Fruit fly (Drosophila melanogaster): ENCODE results near the gene S-Lap1.

S-Lap1 gene

dm6 chr3L:8600752-8601433, 16.1 kb upstream of the S-Lap1 start, which contains the start of the genes Nelf-E and RpL14 (continued):
- TF ChIP-seq Myb (GFP tag; optimal IDR thresholded peaks at IDR 0.05): peak; percentile 87
- TF ChIP-seq CG7786 (GFP tag; optimal IDR thresholded peaks at IDR 0.05): peak; percentile 91
- no peak for TF ChIP-seq inv (GFP tag; IDR thresholded peaks at IDR 0.05; ENCODE audit: partially characterized antibody)
- TF ChIP-seq da (GFP tag; optimal IDR thresholded peaks at IDR 0.05): peak; percentile 94
- no peak for TF ChIP-seq Sox100B (GFP tag; optimal IDR thresholded peaks at IDR 0.05)
- peak; percentile 96 for TF ChIP-seq BtbVII (GFP tag; optimal IDR thresholded peaks at IDR 0.05)
- peak; percentile 96 for TF ChIP-seq CG13296 (GFP tag; optimal IDR thresholded peaks at IDR 0.05)
- no peak for TF ChIP-seq yki (optimal IDR thresholded peaks at IDR 0.05)
- TF ChIP-seq CG1603 (tag; optimal IDR thresholded peaks at IDR 0.05): peak; percentile 98
- peak; percentile 83 for TF ChIP-seq CG13424 (tag; optimal IDR thresholded peaks at IDR 0.05)
- peak; percentile 100 for TF ChIP-seq CG10267 (tag; optimal IDR thresholded peaks at IDR 0.05)
- peak; percentile 58 for TF ChIP-seq CG31388 (GFP tag; optimal IDR thresholded peaks at IDR 0.05)
- peak; percentile 38 for TF ChIP-seq pros (GFP tag; optimal IDR thresholded peaks at IDR 0.05)
- peak; percentile 98 for TF ChIP-seq Dad (GFP tag; optimal IDR thresholded peaks at IDR 0.05)
- peak; percentile 85 for TF ChIP-seq Hr3 (GFP tag; optimal IDR thresholded peaks at IDR 0.05)
- TF ChIP-seq MESR4 (GFP tag; optimal IDR thresholded peaks at IDR 0.05): peak; percentile 100
- TF ChIP-seq fru (optimal IDR thresholded peaks at IDR 0.05): no peak
- peak; percentile 69 for TF ChIP-seq danr (GFP tag; IDR thresholded peaks at IDR 0.05)
- TF ChIP-seq lov (optimal IDR thresholded peaks at IDR 0.05): no peak
- peak; percentile 97 for TF ChIP-seq lov (GFP tag; IDR thresholded peaks at IDR 0.05)
- TF ChIP-seq Ada2b (GFP tag; IDR thresholded peaks at IDR 0.05): peak; percentile 74
- TF ChIP-seq pita (GFP tag; optimal IDR thresholded peaks at IDR 0.05): no peak
- peak; percentile 88 for TF ChIP-seq CG12155 (GFP tag; optimal IDR thresholded peaks at IDR 0.05)
- TF ChIP-seq Pdp1 (GFP tag; optimal IDR thresholded peaks at IDR 0.05): peak; percentile 86 to 93
- peak; percentile 100 for TF ChIP-seq phol (tag; optimal IDR thresholded peaks at IDR 0.05)
- TF ChIP-seq CG7372 (GFP tag; IDR thresholded peaks at IDR 0.05): peak; percentile 91
- peak; percentile 99 for TF ChIP-seq sens (GFP tag)
- TF ChIP-seq chm (GFP tag; IDR thresholded peaks at IDR 0.05): peak; percentile 96
- peak; percentile 82 for TF ChIP-seq Xrp1 (GFP tag; IDR thresholded peaks at IDR 0.05)
- no peak for TF ChIP-seq CG13123 (GFP tag; optimal IDR thresholded peaks at IDR 0.05)
- peak; percentile 92 for TF ChIP-seq Atf6 (GFP tag; IDR thresholded peaks at IDR 0.05)
- TF ChIP-seq nerfin-1 (tag; optimal IDR thresholded peaks at IDR 0.05): peak; percentile 92
- TF ChIP-seq Ets65A (GFP tag): peak; percentile 100
- TF ChIP-seq lbe (GFP tag; optimal IDR thresholded peaks at IDR 0.05): peak; percentile 90
- peak; percentile 97 for TF ChIP-seq CG12071 (GFP tag; optimal IDR thresholded peaks at IDR 0.05)
- TF ChIP-seq H2.0 (GFP tag; IDR thresholded peaks at IDR 0.05): peak; percentile 88
- peak; percentile 92 for TF ChIP-seq CG16863 (GFP tag; optimal IDR thresholded peaks at IDR 0.05)
- TF ChIP-seq Nf-YA (GFP tag; IDR thresholded peaks at IDR 0.05): peak; percentile 88
- peak; percentile 94 for TF ChIP-seq CG6175 (GFP tag; IDR thresholded peaks at IDR 0.05)
- TF ChIP-seq CG5953 (GFP tag; IDR thresholded peaks at IDR 0.05): peak; percentile 88
- TF ChIP-seq CG2678 (tag; optimal IDR thresholded peaks at IDR 0.05): peak; percentile 88
- TF ChIP-seq CG11696 (GFP tag; IDR thresholded peaks at IDR 0.05): peak; percentile 79
- TF ChIP-seq PHDP (tag; optimal IDR thresholded peaks at IDR 0.05): peak; percentile 95
- TF ChIP-seq CG18599 (GFP tag; optimal IDR thresholded peaks at IDR 0.05): peak; percentile 97
- peak; percentile 93 for TF ChIP-seq Xbp1 (GFP tag; optimal IDR thresholded peaks at IDR 0.05)
- peak; percentile 93 for TF ChIP-seq scrt (GFP tag; optimal IDR thresholded peaks at IDR 0.05)
- TF ChIP-seq CG4328 (GFP tag; optimal IDR thresholded peaks at IDR 0.05): peak; percentile 96
- peak; percentile 59; the same call in 1 of the 2 replicates for TF ChIP-seq CG4360 (GFP tag; IDR thresholded peaks at IDR 0.05)
- peak; percentile 96 for TF ChIP-seq Lhr (GFP tag; optimal IDR thresholded peaks at IDR 0.05)
- TF ChIP-seq CG4404 (GFP tag; IDR thresholded peaks at IDR 0.05): peak; percentile 73
- peak; percentile 79 for TF ChIP-seq Blimp-1 (GFP tag; optimal IDR thresholded peaks at IDR 0.05)

Data from whole organism, embryonic.